Worm (Caenorhabditis elegans) whole organism, late embryonic: ENCODE data around the gene unc-71.

Source experiments
- C08G9.2 ChIP-seq: sonication (generic microtip); optimal IDR thresholded peaks from 2 replicates; lab custom pipeline; 2016; ENCODE audit warnings: mild to moderate bottlenecking, missing genetic modification characterization, moderate library complexity, missing compliant biosample characterization
- F13H6.1 ChIP-seq: sonication (generic microtip); optimal IDR thresholded peaks from 2 replicates; lab custom pipeline; 2016; ENCODE audit warnings: missing genetic modification characterization, missing compliant biosample characterization
- K02D7.2 ChIP-seq: sonication (generic microtip); optimal IDR thresholded peaks from 2 replicates; lab custom pipeline; 2017; ENCODE audit warnings: mild to moderate bottlenecking, missing genetic modification characterization, missing compliant biosample characterization
- K09A11.1 ChIP-seq: sonication (generic microtip); optimal IDR thresholded peaks from 2 replicates; lab custom pipeline; 2017; ENCODE audit warnings: antibody characterized with exemption, mild to moderate bottlenecking, missing genetic modification characterization, missing compliant biosample characterization; ENCODE audit not compliant: insufficient read depth
- Y22D7AL.16 ChIP-seq: sonication (generic microtip); optimal IDR thresholded peaks from 2 replicates; lab custom pipeline; 2016; ENCODE audit warnings: missing genetic modification characterization, missing compliant biosample characterization
- ama-1 ChIP-seq: fragments of 150-350 bp; optimal IDR thresholded peaks from 2 replicates; lab custom pipeline; 2014
- ceh-14 ChIP-seq: sonication (generic microtip); optimal IDR thresholded peaks from 2 replicates; lab custom pipeline; 2016; ENCODE audit warnings: missing genotype, missing genetic modification characterization, missing compliant biosample characterization
- ceh-19 ChIP-seq: fragments of 200-800 bp; sonication (Bioruptor generic); optimal IDR thresholded peaks from 2 replicates; lab custom pipeline; 2018; ENCODE audit warnings: mild to moderate bottlenecking, missing genetic modification characterization, missing compliant biosample characterization
- ceh-2 ChIP-seq: sonication (generic microtip); optimal IDR thresholded peaks from 2 replicates; lab custom pipeline; 2016; ENCODE audit warnings: missing genotype, missing genetic modification characterization, missing compliant biosample characterization
- ceh-22 ChIP-seq: sonication (generic microtip); optimal IDR thresholded peaks from 2 replicates; lab custom pipeline; 2017; ENCODE audit warnings: missing biosample characterization, missing genetic modification characterization
- ceh-24 ChIP-seq: sonication (generic microtip); optimal IDR thresholded peaks from 2 replicates; lab custom pipeline; 2016; ENCODE audit warnings: mild to moderate bottlenecking, missing genetic modification characterization, missing compliant biosample characterization
- ceh-30 ChIP-seq: fragments of 150-350 bp; optimal IDR thresholded peaks from 2 replicates; lab custom pipeline; 2014; ENCODE audit warnings: missing biosample characterization, missing genetic modification characterization
- ceh-31 ChIP-seq: sonication (generic microtip); optimal IDR thresholded peaks from 2 replicates; lab custom pipeline; 2016; ENCODE audit warnings: missing genetic modification characterization, missing compliant biosample characterization
- ceh-34 ChIP-seq: sonication (generic microtip); optimal IDR thresholded peaks from 2 replicates; lab custom pipeline; 2016; ENCODE audit warnings: mild to moderate bottlenecking, missing genetic modification characterization, missing compliant biosample characterization
- ceh-45 ChIP-seq: fragments of 200-800 bp; sonication (Bioruptor generic); IDR thresholded peaks from 2 replicates; pipeline ENCODE4 v1.3.6; 2022; ENCODE audit warnings: missing genetic modification reagents, missing genetic modification characterization, missing compliant biosample characterization
- ceh-48 ChIP-seq: sonication (generic microtip); optimal IDR thresholded peaks from 2 replicates; lab custom pipeline; 2016; ENCODE audit warnings: missing genetic modification characterization, inconsistent platforms, missing compliant biosample characterization
- che-1 ChIP-seq: sonication (generic microtip); optimal IDR thresholded peaks from 2 replicates; lab custom pipeline; 2016; ENCODE audit warnings: mild to moderate bottlenecking, missing genetic modification characterization, missing compliant biosample characterization
- elt-2 ChIP-seq: sonication (generic microtip); optimal IDR thresholded peaks from 2 replicates; lab custom pipeline; 2016; ENCODE audit warnings: missing genetic modification reagents, missing genetic modification characterization, missing compliant biosample characterization
- elt-4 ChIP-seq: sonication (generic microtip); optimal IDR thresholded peaks from 2 replicates; lab custom pipeline; 2016; ENCODE audit warnings: missing genetic modification characterization, missing compliant biosample characterization
- ets-4 ChIP-seq: sonication (generic microtip); optimal IDR thresholded peaks from 2 replicates; lab custom pipeline; 2016; ENCODE audit warnings: missing genetic modification characterization, missing compliant biosample characterization
- eyg-1 ChIP-seq: sonication (generic microtip); optimal IDR thresholded peaks from 2 replicates; lab custom pipeline; 2016; ENCODE audit warnings: missing genotype, missing genetic modification characterization, missing compliant biosample characterization
- fax-1 ChIP-seq: sonication (generic microtip); optimal IDR thresholded peaks from 2 replicates; lab custom pipeline; 2016; ENCODE audit warnings: missing genotype, missing genetic modification characterization, missing compliant biosample characterization
- fkh-10 ChIP-seq: fragments of 150-350 bp; optimal IDR thresholded peaks from 2 replicates; lab custom pipeline; 2014; ENCODE audit warnings: missing biosample characterization, missing genetic modification reagents, missing genetic modification characterization
- fkh-6 ChIP-seq: sonication (generic microtip); optimal IDR thresholded peaks from 2 replicates; lab custom pipeline; 2016; ENCODE audit warnings: missing genetic modification characterization, missing compliant biosample characterization
- gmeb-2 ChIP-seq: sonication (generic microtip); optimal IDR thresholded peaks from 2 replicates; lab custom pipeline; 2016; ENCODE audit warnings: missing genetic modification characterization, inconsistent platforms, missing compliant biosample characterization
- hlh-30 ChIP-seq: sonication (generic microtip); optimal IDR thresholded peaks from 2 replicates; lab custom pipeline; 2017; ENCODE audit warnings: antibody characterized with exemption, missing genetic modification characterization, missing compliant biosample characterization; ENCODE audit not compliant: insufficient read depth
- hlh-8 ChIP-seq: sonication (generic microtip); optimal IDR thresholded peaks from 2 replicates; lab custom pipeline; 2016; ENCODE audit warnings: missing genotype, missing genetic modification characterization, missing compliant biosample characterization
- lim-6 ChIP-seq: sonication (generic microtip); optimal IDR thresholded peaks from 2 replicates; lab custom pipeline; 2016; ENCODE audit warnings: missing genetic modification characterization, missing compliant biosample characterization
- madf-2 ChIP-seq: sonication (generic microtip); optimal IDR thresholded peaks from 2 replicates; lab custom pipeline; 2017; ENCODE audit warnings: missing genetic modification characterization, missing compliant biosample characterization
- mec-3 ChIP-seq: sonication (generic microtip); optimal IDR thresholded peaks from 2 replicates; lab custom pipeline; 2016; ENCODE audit warnings: borderline replicate concordance, missing genetic modification characterization, missing compliant biosample characterization
- npax-4 ChIP-seq: sonication (generic microtip); optimal IDR thresholded peaks from 2 replicates; lab custom pipeline; 2016; ENCODE audit warnings: missing genetic modification characterization, missing compliant biosample characterization
- pag-3 ChIP-seq: sonication (generic microtip); optimal IDR thresholded peaks from 2 replicates; lab custom pipeline; 2016; ENCODE audit warnings: missing compliant biosample characterization, missing genetic modification characterization, borderline replicate concordance
- pha-2 ChIP-seq: sonication (generic microtip); optimal IDR thresholded peaks from 2 replicates; lab custom pipeline; 2017; ENCODE audit warnings: mild to moderate bottlenecking, missing genetic modification characterization, missing compliant biosample characterization
- pha-4 ChIP-seq: fragments of 150-350 bp; optimal IDR thresholded peaks from 2 replicates; lab custom pipeline; 2018; ENCODE audit warnings: missing biosample characterization, missing genetic modification reagents, missing genetic modification characterization
- pqm-1 ChIP-seq: sonication (generic microtip); optimal IDR thresholded peaks from 2 replicates; lab custom pipeline; 2016; ENCODE audit warnings: missing genetic modification characterization, missing compliant biosample characterization
- ref-2 ChIP-seq: sonication (generic microtip); optimal IDR thresholded peaks from 2 replicates; lab custom pipeline; 2016; ENCODE audit warnings: missing genetic modification characterization, missing compliant biosample characterization
- rnt-1 ChIP-seq: sonication (generic microtip); optimal IDR thresholded peaks from 2 replicates; lab custom pipeline; 2016; ENCODE audit warnings: missing genetic modification characterization, missing compliant biosample characterization
- sox-2 ChIP-seq: fragments of 200-800 bp; sonication (Bioruptor generic); IDR thresholded peaks from 2 replicates; pipeline ENCODE4 v1.3.6; 2022; ENCODE audit warnings: missing genetic modification reagents, missing genetic modification characterization, missing compliant biosample characterization
- tbx-2 ChIP-seq: sonication (generic microtip); optimal IDR thresholded peaks from 2 replicates; lab custom pipeline; 2016; ENCODE audit warnings: missing genetic modification characterization, missing compliant biosample characterization
- tbx-7 ChIP-seq: sonication (generic microtip); optimal IDR thresholded peaks from 2 replicates; lab custom pipeline; 2016; ENCODE audit warnings: missing genotype, missing genetic modification characterization, missing compliant biosample characterization
- ttx-3 ChIP-seq: sonication (generic microtip); optimal IDR thresholded peaks from 2 replicates; lab custom pipeline; 2016; ENCODE audit warnings: missing genetic modification reagents, missing genetic modification characterization, missing compliant biosample characterization
- unc-3 ChIP-seq, 2 experiments: fragments of 200-800 bp in 1 of 2; sonication (Bioruptor generic) in 1 of 2; sonication (generic microtip) in 1 of 2; conservative IDR thresholded peaks in 1 of 2; optimal IDR thresholded peaks in 1 of 2; 2 replicates each; pipeline versions ENCODE4 v1.3.6 to Lab custom; 2016 to 2022; ENCODE audit warnings: missing compliant biosample characterization in 2 of 2, missing genetic modification characterization in 2 of 2, missing genetic modification reagents in 1 of 2
- unc-42 ChIP-seq: sonication (generic microtip); optimal IDR thresholded peaks from 2 replicates; lab custom pipeline; 2016; ENCODE audit warnings: missing genotype, missing genetic modification characterization, missing compliant biosample characterization
- unc-55 ChIP-seq: sonication (generic microtip); optimal IDR thresholded peaks from 2 replicates; lab custom pipeline; 2017; ENCODE audit warnings: missing biosample characterization, missing genetic modification reagents, missing genetic modification characterization
- ztf-16 ChIP-seq: sonication (generic microtip); optimal IDR thresholded peaks from 2 replicates; lab custom pipeline; 2017; ENCODE audit warnings: missing genetic modification characterization, missing compliant biosample characterization

The unc-71 gene

ce11 chrIII:12877527-12878234, 13.9 kb downstream of the unc-71 start, which contains the start of the genes cec-7 and enu-3.5:
TSS of gene cec-7 (minus strand) at chrIII:12877577.
TSS of gene enu-3.5 (plus strand) at chrIII:12878196.
- TF ChIP-seq pag-3 (tag; lab: Kevin White, UChicago): no peak
- no peak for TF ChIP-seq unc-42 (tag; lab: Kevin White, UChicago)
- TF ChIP-seq mec-3 (tag; lab: Kevin White, UChicago): no peak
- no peak for TF ChIP-seq C08G9.2 (tag; lab: Kevin White, UChicago)
- no peak for TF ChIP-seq F13H6.1 (tag; lab: Kevin White, UChicago)
- TF ChIP-seq ama-1 (lab: Kevin White, UChicago): no peak
- peak; percentile 15 for TF ChIP-seq ref-2 (tag; lab: Kevin White, UChicago)
- no peak for TF ChIP-seq hlh-8 (tag; lab: Kevin White, UChicago)
- TF ChIP-seq pha-2 (tag; lab: Kevin White, UChicago): no peak
- TF ChIP-seq ceh-31 (tag; lab: Kevin White, UChicago): peak; percentile 66
- no peak for TF ChIP-seq pha-4 (tag; lab: Kevin White, UChicago)
- no peak for TF ChIP-seq tbx-7 (tag; lab: Kevin White, UChicago)
- TF ChIP-seq elt-2 (tag; lab: Kevin White, UChicago): no peak
- TF ChIP-seq tbx-2 (tag; lab: Kevin White, UChicago): peak; percentile 43
- TF ChIP-seq ceh-24: no peak
- TF ChIP-seq madf-2: no peak
- TF ChIP-seq, all 69 proteins: peak for 3

ce11 chrIII:12875653-12876052, 15.9 kb downstream of the unc-71 start:
- TF ChIP-seq sox-2 (GFP tag; lab: Robert Waterston, UW): no peak

- TF ChIP-seq ttx-3 (tag; lab: Kevin White, UChicago): peak; percentile 66
- TF ChIP-seq ceh-14 (tag; lab: Kevin White, UChicago): peak; percentile 88
- TF ChIP-seq unc-42 (tag; lab: Kevin White, UChicago): peak; percentile 58
- TF ChIP-seq fax-1 (tag; lab: Kevin White, UChicago): peak; percentile 80
- TF ChIP-seq rnt-1 (tag; lab: Kevin White, UChicago): peak; percentile 81
- TF ChIP-seq ceh-24: no peak
- TF ChIP-seq tbx-2 (tag; lab: Kevin White, UChicago): peak; percentile 87
- TF ChIP-seq fkh-6 (tag; lab: Kevin White, UChicago): peak; percentile 47
- peak; percentile 50 for TF ChIP-seq ceh-48 (tag; lab: Kevin White, UChicago)
- TF ChIP-seq ceh-19: peak; percentile 81
- TF ChIP-seq ceh-2: peak; percentile 78
- TF ChIP-seq ztf-16 (tag; lab: Kevin White, UChicago): peak; percentile 78
- TF ChIP-seq Y22D7AL.16: peak; percentile 25
- no peak for TF ChIP-seq fkh-10 (GFP tag; lab: Kevin White, UChicago)
- no peak for TF ChIP-seq ceh-22
- TF ChIP-seq pag-3 (tag; lab: Kevin White, UChicago): no peak
- peak; percentile 21 for TF ChIP-seq hlh-8 (tag; lab: Kevin White, UChicago)
- no peak for TF ChIP-seq ama-1 (lab: Kevin White, UChicago)
- TF ChIP-seq ets-4 (tag; lab: Kevin White, UChicago): peak; percentile 44
- TF ChIP-seq ceh-45 (GFP tag; lab: Robert Waterston, UW): peak; percentile 57; the same call in 1 of the 2 replicates
- no peak for TF ChIP-seq pha-4 (tag; lab: Kevin White, UChicago)
- peak; percentile 50 for TF ChIP-seq ceh-30 (tag; lab: Kevin White, UChicago)
- no peak for TF ChIP-seq elt-4 (tag; lab: Kevin White, UChicago)
- TF ChIP-seq madf-2: peak; percentile 56
- no peak for TF ChIP-seq pqm-1
- TF ChIP-seq ref-2 (tag; lab: Kevin White, UChicago): peak; percentile 80
- TF ChIP-seq lim-6 (tag; lab: Kevin White, UChicago): peak; percentile 10
- TF ChIP-seq ceh-34 (tag; lab: Kevin White, UChicago): peak; percentile 88
- TF ChIP-seq che-1 (tag; lab: Kevin White, UChicago): peak; percentile 59
- TF ChIP-seq elt-2 (tag; lab: Kevin White, UChicago): peak; percentile 80
- TF ChIP-seq unc-55: no peak
- TF ChIP-seq unc-3 (GFP tag; conservative IDR thresholded peaks at IDR 0.05; lab: Robert Waterston, UW): peak; percentile 47; the same call in 1 of the 2 replicates
- peak; percentile 68 for TF ChIP-seq unc-3 (tag; optimal IDR thresholded peaks at IDR 0.05; lab: Kevin White, UChicago)
- TF ChIP-seq gmeb-2 (tag; lab: Kevin White, UChicago): peak; percentile 62
- no peak for TF ChIP-seq hlh-30 (tag; lab: Kevin White, UChicago)
- peak; percentile 55 for TF ChIP-seq eyg-1
- peak; percentile 39 for TF ChIP-seq npax-4
- TF ChIP-seq K09A11.1 (tag; lab: Kevin White, UChicago): peak; percentile 91
- TF ChIP-seq tbx-7 (tag; lab: Kevin White, UChicago): peak; percentile 34
- peak; percentile 84 for TF ChIP-seq K02D7.2 (tag; lab: Kevin White, UChicago)
Observed at ce11 chrIII:12874606-12875066, 16.9 kb downstream of the unc-71 start, which contains the start of the genes mrg-1 and spcs-2. TSS of gene mrg-1 (minus strand) at chrIII:12874656. TSS of gene spcs-2 (plus strand) at chrIII:12875031.
